Worm (Caenorhabditis elegans): ENCODE results near the gene npr-21.

Gene npr-21

DNA sequence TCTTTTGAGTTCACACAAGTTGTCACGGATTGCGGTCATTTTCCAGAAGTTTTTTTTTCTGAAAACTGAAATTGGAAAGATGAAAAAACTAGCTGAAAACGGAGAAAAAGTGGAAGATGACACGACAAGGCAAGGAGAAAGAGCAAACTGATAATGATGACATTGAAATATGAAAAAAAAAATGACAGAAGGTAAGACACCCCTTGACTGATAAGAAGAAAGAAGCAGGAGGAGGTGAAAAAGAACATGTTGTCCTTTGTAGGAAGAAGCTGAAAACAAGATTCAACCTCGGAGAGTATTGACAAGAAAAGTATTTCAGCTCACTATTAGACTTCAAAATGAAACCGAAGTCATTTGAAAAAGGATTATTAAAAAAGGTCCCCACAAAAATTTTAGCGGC lies 37.3 kb upstream of the npr-21 start, which contains the start of gene B0302.5:
Gene B0302.5, minus strand, starts transcription at position 58 of the 400 bp plus-strand sequence.
- TF ChIP-seq hlh-30 (tag; optimal IDR thresholded peaks at IDR 0.05; ENCODE audit: insufficient read depth) (no peak), dve-1 (tag; optimal IDR thresholded peaks at IDR 0.05) (no peak), pqm-1 (tag; optimal IDR thresholded peaks at IDR 0.05) (no peak), ama-1 (optimal IDR thresholded peaks at IDR 0.05) (no peak), npax-4 (tag; optimal IDR thresholded peaks at IDR 0.05) (no peak), hlh-13 (GFP tag; optimal IDR thresholded peaks at IDR 0.05) (no peak), pax-1 (tag; optimal IDR thresholded peaks at IDR 0.05) (no peak), tbx-7 (tag; optimal IDR thresholded peaks at IDR 0.05) (no peak), ceh-24 (tag; optimal IDR thresholded peaks at IDR 0.05) (no peak), ahr-1 (tag; optimal IDR thresholded peaks at IDR 0.05) (no peak), ceh-9 (tag; optimal IDR thresholded peaks at IDR 0.05) (no peak), ceh-31 (tag; optimal IDR thresholded peaks at IDR 0.05) (no peak), sox-2 (GFP tag; IDR thresholded peaks at IDR 0.05) (no peak), hlh-8 (tag; optimal IDR thresholded peaks at IDR 0.05) (no peak), F13H6.1 (tag; optimal IDR thresholded peaks at IDR 0.05) (no peak), ceh-45 (GFP tag; IDR thresholded peaks at IDR 0.05) (no peak), unc-3 (GFP tag; conservative IDR thresholded peaks at IDR 0.05) (no peak), unc-3 (tag; optimal IDR thresholded peaks at IDR 0.05) (no peak)

DNA sequence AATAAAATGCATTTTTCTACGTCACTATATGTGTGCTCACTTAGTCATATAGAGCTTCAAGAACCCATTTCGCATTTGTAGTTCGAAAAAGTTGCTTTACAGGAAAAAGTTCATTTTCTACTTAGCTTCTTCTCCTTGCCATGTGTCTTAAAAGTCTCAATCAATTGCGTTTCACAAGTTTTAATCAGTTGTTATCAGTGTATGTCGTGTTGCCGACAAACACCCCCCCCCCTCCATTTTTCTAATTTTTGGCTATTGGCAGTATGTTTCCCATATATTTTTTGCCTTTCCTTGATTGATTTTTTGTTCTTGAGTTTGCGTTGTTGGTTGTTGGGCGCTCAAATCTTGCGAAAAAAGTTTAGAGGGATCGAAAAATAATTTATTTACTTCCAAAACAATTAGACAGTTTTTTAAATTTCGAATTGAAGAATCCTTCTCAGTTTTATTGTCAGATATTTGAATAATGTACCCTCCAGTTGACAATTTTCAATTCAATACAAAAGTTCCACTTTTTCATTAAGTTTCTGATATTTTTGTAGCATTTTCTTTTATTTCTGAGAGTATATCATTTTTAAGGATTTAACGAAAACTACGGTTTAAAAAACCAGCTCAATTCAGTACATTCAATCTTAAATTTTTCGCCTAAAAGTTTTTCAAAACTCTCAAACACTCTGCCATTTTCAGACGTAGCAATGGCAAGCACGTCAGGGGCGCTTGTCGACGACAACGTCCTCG lies 28.1 kb upstream of the npr-21 start, which contains the start of gene sid-3:
Gene sid-3, plus strand, starts transcription at position 685 of the 735 bp plus-strand sequence.
- no peak for TF ChIP-seq gmeb-2 (tag; optimal IDR thresholded peaks at IDR 0.05)

- TF ChIP-seq ceh-18 (tag; optimal IDR thresholded peaks at IDR 0.05) (peak; percentile 78), C08G9.2 (tag; optimal IDR thresholded peaks at IDR 0.05) (peak; percentile 1), ceh-14 (tag; optimal IDR thresholded peaks at IDR 0.05) (peak; percentile 73), ceh-34 (tag; optimal IDR thresholded peaks at IDR 0.05) (peak; percentile 89), sdc-2 (tag; optimal IDR thresholded peaks at IDR 0.05) (peak; percentile 94), dve-1 (tag; optimal IDR thresholded peaks at IDR 0.05) (peak; percentile 22), ceh-45 (GFP tag; IDR thresholded peaks at IDR 0.05) (no peak), rnt-1 (tag; optimal IDR thresholded peaks at IDR 0.05) (peak; percentile 50), syd-9 (tag; optimal IDR thresholded peaks at IDR 0.05) (peak; percentile 19), sox-4 (tag; optimal IDR thresholded peaks at IDR 0.05) (no peak), tbx-2 (tag; optimal IDR thresholded peaks at IDR 0.05) (peak; percentile 71), ztf-16 (tag; optimal IDR thresholded peaks at IDR 0.05) (no peak), fkh-6 (tag; optimal IDR thresholded peaks at IDR 0.05) (peak; percentile 52), ceh-48 (tag; optimal IDR thresholded peaks at IDR 0.05) (peak; percentile 21), lim-6 (tag; optimal IDR thresholded peaks at IDR 0.05) (no peak), ceh-2 (tag; optimal IDR thresholded peaks at IDR 0.05) (peak; percentile 52), ttx-3 (tag; optimal IDR thresholded peaks at IDR 0.05) (no peak), ceh-31 (tag; optimal IDR thresholded peaks at IDR 0.05) (peak; percentile 85), gmeb-2 (tag; optimal IDR thresholded peaks at IDR 0.05) (no peak), unc-42 (tag; optimal IDR thresholded peaks at IDR 0.05) (peak; percentile 42), pros-1 (tag; optimal IDR thresholded peaks at IDR 0.05) (peak; percentile 33), ets-4 (tag; optimal IDR thresholded peaks at IDR 0.05) (peak; percentile 45), ceh-6 (GFP tag; optimal IDR thresholded peaks at IDR 0.05) (peak; percentile 4), fkh-10 (GFP tag; optimal IDR thresholded peaks at IDR 0.05) (no peak), unc-55 (GFP tag; optimal IDR thresholded peaks at IDR 0.05) (peak; percentile 61), F13H6.1 (tag; optimal IDR thresholded peaks at IDR 0.05) (peak; percentile 65), nfya-1 (tag; optimal IDR thresholded peaks at IDR 0.05) (peak; percentile 70), ref-2 (tag; optimal IDR thresholded peaks at IDR 0.05) (peak; percentile 79), odd-2 (tag; optimal IDR thresholded peaks at IDR 0.05) (no peak), hlh-30 (tag; optimal IDR thresholded peaks at IDR 0.05; ENCODE audit: insufficient read depth) (peak; percentile 65), madf-2 (tag; optimal IDR thresholded peaks at IDR 0.05) (no peak), hlh-6 (tag; optimal IDR thresholded peaks at IDR 0.05) (peak; percentile 5), ceh-19 (GFP tag; optimal IDR thresholded peaks at IDR 0.05) (peak; percentile 72)
Measured at ce11 chrX:17184363-17184762, 26.6 kb upstream of the npr-21 start.
